Fruit fly (Drosophila melanogaster): Measurements from ENCODE around the gene CG14829.
A peak's percentile ranks its signal among the peaks of the same experiment; 100 is the strongest.

CG14829 gene

DNA sequence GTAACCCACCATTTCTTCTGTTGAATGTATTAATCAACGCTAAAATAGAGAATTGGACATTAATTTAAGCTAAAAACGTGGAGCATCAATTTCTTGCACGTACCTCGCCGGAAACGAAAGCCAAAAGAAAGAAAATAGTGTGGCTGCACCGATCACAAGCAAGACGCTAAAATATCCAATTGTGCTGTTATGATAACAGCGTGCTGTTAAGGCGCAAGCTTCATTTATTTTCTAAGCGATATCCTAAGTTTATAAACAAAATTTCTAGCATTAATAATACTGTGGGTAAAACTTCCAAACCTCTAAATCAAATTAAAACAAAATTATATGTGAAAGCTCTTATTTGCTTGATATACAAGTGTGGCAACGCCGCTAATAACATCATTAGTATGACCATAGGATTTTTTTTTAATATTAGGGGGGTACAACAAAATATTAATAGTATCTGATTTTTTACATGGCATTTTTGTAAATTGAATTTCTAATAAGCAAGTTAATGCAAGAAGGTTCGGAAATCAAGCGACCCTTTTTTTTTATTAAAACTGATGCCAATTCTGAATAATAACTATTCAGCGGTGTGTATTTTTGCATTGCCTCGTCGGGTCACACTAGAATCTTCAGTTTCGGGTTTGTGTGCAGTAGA is 3.4 kb upstream of the CG14829 start, which contains the start of the genes RpL18 and Neos (continued):
- peak; percentile 81 for TF ChIP-seq stwl (tag; optimal IDR thresholded peaks at IDR 0.05)
- TF ChIP-seq Bdp1 (GFP tag; optimal IDR thresholded peaks at IDR 0.05), result peak; percentile 66
- peak; percentile 34 for TF ChIP-seq D19B (GFP tag; optimal IDR thresholded peaks at IDR 0.05)
- peak; percentile 57 for TF ChIP-seq en (GFP tag; optimal IDR thresholded peaks at IDR 0.05)
- TF ChIP-seq gt (GFP tag; IDR thresholded peaks at IDR 0.05), result no peak
- peak; percentile 55 for TF ChIP-seq CG7839 (tag; optimal IDR thresholded peaks at IDR 0.05)
- TF ChIP-seq CG5953 (GFP tag; IDR thresholded peaks at IDR 0.05), result peak; percentile 58; the same call in 1 of the 2 replicates
- TF ChIP-seq Bgb (GFP tag; IDR thresholded peaks at IDR 0.05; ENCODE audit: partially characterized antibody), result no peak; the same call in none of the 2 replicates
- peak; percentile 40 for TF ChIP-seq CG31388 (GFP tag; optimal IDR thresholded peaks at IDR 0.05)
- TF ChIP-seq CG14667 (GFP tag; IDR thresholded peaks at IDR 0.05), result 0 out of 2 replicates have a peak, but pooled peaks have one; percentile 18
- peak; percentile 92 for TF ChIP-seq CG12659 (GFP tag; optimal IDR thresholded peaks at IDR 0.05)
- TF ChIP-seq CG32532 (GFP tag; IDR thresholded peaks at IDR 0.05), result peak; percentile 70
- peak; percentile 45 for TF ChIP-seq run (tag; optimal IDR thresholded peaks at IDR 0.05)
- TF ChIP-seq CG13775 (GFP tag; optimal IDR thresholded peaks at IDR 0.05), result peak; percentile 89
- peak; percentile 76 for TF ChIP-seq CG12104 (GFP tag; optimal IDR thresholded peaks at IDR 0.05)
- TF ChIP-seq CG16863 (GFP tag; optimal IDR thresholded peaks at IDR 0.05), result peak; percentile 55
- no peak for TF ChIP-seq CG16813 (GFP tag; IDR thresholded peaks at IDR 0.05; ENCODE audit: partially characterized antibody)
- no peak for TF ChIP-seq croc (GFP tag; conservative IDR thresholded peaks at IDR 0.05)
- peak; percentile 1 for TF ChIP-seq CG30431 (GFP tag; optimal IDR thresholded peaks at IDR 0.05)
- TF ChIP-seq h (optimal IDR thresholded peaks at IDR 0.05), result no peak
- peak; percentile 72 for TF ChIP-seq CG15011 (GFP tag; optimal IDR thresholded peaks at IDR 0.05)
- TF ChIP-seq Six4 (GFP tag; optimal IDR thresholded peaks at IDR 0.05), result no peak
- no peak for TF ChIP-seq CG5180 (GFP tag; optimal IDR thresholded peaks at IDR 0.05)
- TF ChIP-seq CG17912 (GFP tag; optimal IDR thresholded peaks at IDR 0.05), result peak; percentile 74
- peak; percentile 67 for TF ChIP-seq CG11504 (tag; optimal IDR thresholded peaks at IDR 0.05)
- TF ChIP-seq Mad (GFP tag; optimal IDR thresholded peaks at IDR 0.05), result peak; percentile 66
- no peak for TF ChIP-seq abd-A (tag; optimal IDR thresholded peaks at IDR 0.05)
- TF ChIP-seq Optix (GFP tag; IDR thresholded peaks at IDR 0.05), result peak; percentile 56; the same call in 1 of the 3 replicates
- no peak for TF ChIP-seq al (GFP tag; IDR thresholded peaks at IDR 0.05)
- TF ChIP-seq cato (GFP tag; optimal IDR thresholded peaks at IDR 0.05; ENCODE audit: borderline replicate concordance), result peak; percentile 36
- peak; percentile 47 for TF ChIP-seq CG3065 (GFP tag; optimal IDR thresholded peaks at IDR 0.05)
- peak; percentile 42; the same call in 1 of the 2 replicates for TF ChIP-seq E2f1 (GFP tag; IDR thresholded peaks at IDR 0.05)
- peak; percentile 85 for TF ChIP-seq gfzf (GFP tag; optimal IDR thresholded peaks at IDR 0.05)
- no peak for TF ChIP-seq Doc2 (GFP tag; IDR thresholded peaks at IDR 0.05)
- no peak for TF ChIP-seq CG6175 (GFP tag; IDR thresholded peaks at IDR 0.05)
- peak; percentile 58 for TF ChIP-seq Hr3 (GFP tag; optimal IDR thresholded peaks at IDR 0.05)
- TF ChIP-seq Ets65A (GFP tag), result peak; percentile 94
- peak; percentile 49 for TF ChIP-seq CG9609 (GFP tag; optimal IDR thresholded peaks at IDR 0.05)
- TF ChIP-seq CG15073 (GFP tag; optimal IDR thresholded peaks at IDR 0.05), result no peak
- TF ChIP-seq CG1792 (GFP tag; optimal IDR thresholded peaks at IDR 0.05), result peak; percentile 31
- peak; percentile 69 for TF ChIP-seq Chrac-16 (GFP tag; optimal IDR thresholded peaks at IDR 0.05)
- TF ChIP-seq z (GFP tag; IDR thresholded peaks at IDR 0.05), result no peak
- TF ChIP-seq ash1 (GFP tag; optimal IDR thresholded peaks at IDR 0.05), result peak; percentile 38
- TF ChIP-seq CG15696 (tag; optimal IDR thresholded peaks at IDR 0.05), result peak; percentile 14
- TF ChIP-seq CoRest (tag; optimal IDR thresholded peaks at IDR 0.05), result peak; percentile 63
- no peak for TF ChIP-seq jigr1 (GFP tag; IDR thresholded peaks at IDR 0.05)
- peak; percentile 83 for TF ChIP-seq Mes4 (GFP tag; optimal IDR thresholded peaks at IDR 0.05)
- TF ChIP-seq CG10147 (GFP tag; optimal IDR thresholded peaks at IDR 0.05), result peak; percentile 50
- TF ChIP-seq CG10543 (GFP tag; optimal IDR thresholded peaks at IDR 0.05), result peak; percentile 82
- no peak for TF ChIP-seq CG11085 (GFP tag; IDR thresholded peaks at IDR 0.05)
- TF ChIP-seq Dip2 (GFP tag; IDR thresholded peaks at IDR 0.05), result no peak
